Fruit fly (Drosophila melanogaster): Measurements from ENCODE around the gene bowl.

The bowl gene

DNA sequence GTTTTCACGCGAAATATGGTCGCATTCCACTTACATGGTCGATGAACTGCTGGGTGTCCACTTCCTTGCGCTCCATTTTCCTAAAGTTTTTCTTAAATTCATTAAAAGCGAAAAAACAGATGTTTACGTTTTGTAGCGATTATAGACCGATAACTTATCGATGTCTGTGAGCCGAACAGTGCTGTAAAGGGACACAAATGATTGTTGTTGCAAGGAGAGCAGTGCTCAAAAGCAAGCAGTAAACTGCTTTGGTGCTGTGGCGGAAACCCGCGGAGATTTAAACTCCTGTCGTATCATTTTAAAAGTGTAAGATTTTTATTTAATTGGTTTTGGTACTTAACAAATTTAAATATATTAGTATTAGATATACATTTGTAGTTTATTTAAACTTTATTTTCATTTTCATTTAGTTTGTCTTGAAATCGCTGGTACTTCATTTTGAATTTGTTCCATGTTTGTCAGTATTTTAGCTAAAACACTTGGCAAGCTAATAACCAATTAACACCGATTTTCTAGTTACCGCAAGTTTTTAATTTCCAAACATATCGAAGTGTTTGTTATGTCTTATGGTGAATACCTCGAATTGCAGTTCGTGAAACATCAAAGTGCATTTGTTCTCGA, 41.9 kb downstream of the bowl start, which contains the start of gene CG3407 (continued):
- TF ChIP-seq CG3726 (GFP tag; IDR thresholded peaks at IDR 0.05) (no peak), CG8944 (GFP tag; optimal IDR thresholded peaks at IDR 0.05) (peak; percentile 53), Usf (GFP tag; optimal IDR thresholded peaks at IDR 0.05) (no peak), ewg (GFP tag; optimal IDR thresholded peaks at IDR 0.05) (peak; percentile 39), E2f2 (GFP tag; IDR thresholded peaks at IDR 0.05) (peak; percentile 100), dimm (GFP tag; IDR thresholded peaks at IDR 0.05) (no peak), D19A (tag; optimal IDR thresholded peaks at IDR 0.05) (no peak), CG12299 (tag; optimal IDR thresholded peaks at IDR 0.05) (no peak), fd96Cb (tag; optimal IDR thresholded peaks at IDR 0.05) (no peak), org-1 (GFP tag; optimal IDR thresholded peaks at IDR 0.05) (no peak), CG34376 (GFP tag; optimal IDR thresholded peaks at IDR 0.05) (no peak), Sry-β (GFP tag; optimal IDR thresholded peaks at IDR 0.05) (no peak), CG31365 (tag; optimal IDR thresholded peaks at IDR 0.05) (peak; percentile 99), Camta (GFP tag; optimal IDR thresholded peaks at IDR 0.05) (no peak), Mad (GFP tag; optimal IDR thresholded peaks at IDR 0.05) (peak; percentile 72), dan (GFP tag; IDR thresholded peaks at IDR 0.05) (no peak), so (GFP tag; IDR thresholded peaks at IDR 0.05) (no peak), Side (GFP tag; optimal IDR thresholded peaks at IDR 0.05) (peak; percentile 22), MTF-1 (GFP tag; optimal IDR thresholded peaks at IDR 0.05; ENCODE audit: borderline replicate concordance) (no peak), ara (GFP tag; IDR thresholded peaks at IDR 0.05) (no peak), fd102C (GFP tag; optimal IDR thresholded peaks at IDR 0.05) (peak; percentile 18), oc (tag; optimal IDR thresholded peaks at IDR 0.05) (peak; percentile 31), CG33213 (GFP tag; optimal IDR thresholded peaks at IDR 0.05) (peak; percentile 61), sens (GFP tag) (peak; percentile 76), CG43689 (GFP tag; IDR thresholded peaks at IDR 0.05) (no peak), trh (GFP tag; optimal IDR thresholded peaks at IDR 0.05) (no peak), pzg (GFP tag; optimal IDR thresholded peaks at IDR 0.05) (peak; percentile 85), CG18764 (GFP tag; optimal IDR thresholded peaks at IDR 0.05) (no peak), Atf6 (GFP tag; IDR thresholded peaks at IDR 0.05) (no peak), CG12769 (tag; optimal IDR thresholded peaks at IDR 0.05) (no peak), nau (GFP tag; optimal IDR thresholded peaks at IDR 0.05) (no peak), HmgZ (tag; optimal IDR thresholded peaks at IDR 0.05) (peak; percentile 81), CG31224 (GFP tag; IDR thresholded peaks at IDR 0.05) (no peak), Dbx (GFP tag; IDR thresholded peaks at IDR 0.05) (peak; percentile 42; the same call in 1 of the 3 replicates), crp (GFP tag; optimal IDR thresholded peaks at IDR 0.05) (peak; percentile 54 to 90), Vsx1 (GFP tag; optimal IDR thresholded peaks at IDR 0.05) (no peak), CG11723 (GFP tag; optimal IDR thresholded peaks at IDR 0.05) (no peak), CG33557 (GFP tag; optimal IDR thresholded peaks at IDR 0.05) (no peak), CG12659 (GFP tag; optimal IDR thresholded peaks at IDR 0.05) (peak; percentile 75), tll (GFP tag; optimal IDR thresholded peaks at IDR 0.05) (no peak), mam (GFP tag; optimal IDR thresholded peaks at IDR 0.05) (peak; percentile 68), Neu2 (GFP tag; optimal IDR thresholded peaks at IDR 0.05; ENCODE audit: borderline replicate concordance) (no peak), CG13123 (GFP tag; optimal IDR thresholded peaks at IDR 0.05) (peak; percentile 42), CG3163 (GFP tag; optimal IDR thresholded peaks at IDR 0.05) (peak; percentile 36), gro (GFP tag; optimal IDR thresholded peaks at IDR 0.05) (peak; percentile 82), ro (GFP tag; IDR thresholded peaks at IDR 0.05) (no peak), CG34422 (GFP tag; IDR thresholded peaks at IDR 0.05) (peak; percentile 69), CG5953 (GFP tag; IDR thresholded peaks at IDR 0.05) (no peak), MBD-R2 (GFP tag; IDR thresholded peaks at IDR 0.05) (peak; percentile 90), CG16779 (GFP tag; IDR thresholded peaks at IDR 0.05) (no peak), CG2712 (tag; optimal IDR thresholded peaks at IDR 0.05) (peak; percentile 33)

Measured in whole organism, embryonic.